Worm (Caenorhabditis elegans) whole organism, midembryonic: ENCODE results near the gene R160.2.
"Not testable (repeated sequence)": the region's sequence is repeated elsewhere in the genome, so short reads cannot be mapped to it uniquely, and the experiment has no call there.

Source experiments
- T22C8.4 ChIP-seq: fragments of 200-800 bp; sonication (Bioruptor generic); IDR thresholded peaks from 2 replicates; pipeline ENCODE4 v1.3.6; 2022; ENCODE audit warnings: missing genetic modification characterization, missing compliant biosample characterization
- cog-1 ChIP-seq: sonication (generic microtip); optimal IDR thresholded peaks from 2 replicates; lab custom pipeline; 2016; ENCODE audit warnings: missing genetic modification characterization, missing compliant biosample characterization
- flt-1 ChIP-seq: fragments of 200-800 bp; sonication (Bioruptor generic); IDR thresholded peaks from 2 replicates; pipeline ENCODE4 v1.3.6; 2022; ENCODE audit warnings: missing genetic modification characterization, missing compliant biosample characterization
- klf-2 ChIP-seq: fragments of 200-800 bp; sonication (Bioruptor generic); conservative IDR thresholded peaks from 2 replicates; pipeline ENCODE4 v1.3.6; 2022; ENCODE audit warnings: missing genetic modification reagents, missing genetic modification characterization, missing compliant biosample characterization
- med-1 ChIP-seq: sonication (generic microtip); optimal IDR thresholded peaks from 2 replicates; lab custom pipeline; 2017; ENCODE audit warnings: missing genetic modification characterization, mild to moderate bottlenecking, missing compliant biosample characterization, antibody characterized with exemption, missing genetic modification reagents; ENCODE audit not compliant: insufficient read depth
- ref-1 ChIP-seq: fragments of 200-800 bp; sonication (Bioruptor generic); conservative IDR thresholded peaks from 2 replicates; pipeline ENCODE4 v1.3.6; 2022; ENCODE audit warnings: missing genetic modification reagents, missing genetic modification characterization, missing compliant biosample characterization
- tab-1 ChIP-seq: fragments of 200-800 bp; sonication (Bioruptor generic); IDR thresholded peaks from 2 replicates; pipeline ENCODE4 v1.3.6; 2022; ENCODE audit warnings: missing genetic modification characterization, missing compliant biosample characterization
- ztf-23 ChIP-seq: fragments of 200-800 bp; sonication (Bioruptor generic); IDR thresholded peaks from 2 replicates; pipeline ENCODE4 v1.3.6; 2022; ENCODE audit warnings: missing genetic modification reagents, missing genetic modification characterization, missing compliant biosample characterization
- ztf-29 ChIP-seq: fragments of 200-800 bp; sonication (Bioruptor generic); IDR thresholded peaks from 2 replicates; pipeline ENCODE4 v1.3.6; 2022; ENCODE audit warnings: missing genetic modification reagents, missing genetic modification characterization, missing compliant biosample characterization

The R160.2 gene

ce11 chrX:4357467-4357866 is 19.2 kb downstream of the R160.2 start, which contains the start of gene F14H12.6:
Gene F14H12.6, minus strand, starts transcription at chrX:4357567.
- no peak for TF ChIP-seq klf-2 (GFP tag; lab: Robert Waterston, UW)
- TF ChIP-seq flt-1 (GFP tag; lab: Robert Waterston, UW): no peak
- no peak for TF ChIP-seq cog-1 (tag; lab: Kevin White, UChicago)
- TF ChIP-seq T22C8.4: no peak
- TF ChIP-seq med-1 (GFP tag; lab: Kevin White, UChicago): no peak
- no peak for TF ChIP-seq ztf-29 (GFP tag; lab: Robert Waterston, UW)
- TF ChIP-seq ref-1: no peak
- TF ChIP-seq tab-1 (GFP tag; lab: Robert Waterston, UW): no peak
- no peak for TF ChIP-seq ztf-23

ce11 chrX:4353318-4353717 is 23.4 kb downstream of the R160.2 start, which contains the start of gene col-165:
Gene col-165, plus strand, starts transcription at chrX:4353618.
- no peak for TF ChIP-seq flt-1 (GFP tag; lab: Robert Waterston, UW)

- TF ChIP-seq med-1 (GFP tag; lab: Kevin White, UChicago) (no peak), cog-1 (tag; lab: Kevin White, UChicago) (no peak), T22C8.4 (no peak), ref-1 (no peak), klf-2 (GFP tag; lab: Robert Waterston, UW) (no peak), tab-1 (GFP tag; lab: Robert Waterston, UW) (no peak), ztf-29 (GFP tag; lab: Robert Waterston, UW) (no peak), ztf-23 (no peak), flt-1 (GFP tag; lab: Robert Waterston, UW) (no peak)
These were observed 26.5 kb downstream of the R160.2 start, which contains the start of gene F14H12.2 for ce11 chrX:4350198-4350597. Gene F14H12.2, plus strand, starts transcription at chrX:4350498.

ce11 chrX:4343915-4344314 is 32.8 kb downstream of the R160.2 start, which contains the start of gene F14H12.3:
Gene F14H12.3, plus strand, starts transcription at chrX:4344215.
- TF ChIP-seq ztf-29 (GFP tag; lab: Robert Waterston, UW) (no peak), T22C8.4 (no peak), tab-1 (GFP tag; lab: Robert Waterston, UW) (no peak), cog-1 (tag; lab: Kevin White, UChicago) (no peak), ztf-23 (no peak), flt-1 (GFP tag; lab: Robert Waterston, UW) (no peak), klf-2 (GFP tag; lab: Robert Waterston, UW) (no peak), med-1 (GFP tag; lab: Kevin White, UChicago) (no peak), ref-1 (no peak)

- TF ChIP-seq med-1 (GFP tag; lab: Kevin White, UChicago) (no peak), cog-1 (tag; lab: Kevin White, UChicago) (no peak), ztf-29 (GFP tag; lab: Robert Waterston, UW) (no peak), tab-1 (GFP tag; lab: Robert Waterston, UW) (no peak), ztf-23 (no peak), ref-1 (no peak), T22C8.4 (no peak), flt-1 (GFP tag; lab: Robert Waterston, UW) (no peak), klf-2 (GFP tag; lab: Robert Waterston, UW) (no peak)
These were observed 34.0 kb downstream of the R160.2 start for ce11 chrX:4342730-4343129.

ce11 chrX:4339332-4339731 is 37.4 kb downstream of the R160.2 start, which contains the start of gene cst-1:
Gene cst-1, plus strand, starts transcription at chrX:4339632.
- TF ChIP-seq cog-1 (tag; lab: Kevin White, UChicago); med-1 (GFP tag; lab: Kevin White, UChicago); ref-1: not testable (repeated sequence)

ce11 chrX:4335950-4336349 is 40.8 kb downstream of the R160.2 start, which contains the start of gene cst-2:
Gene cst-2, minus strand, starts transcription at chrX:4336050.
- not testable (repeated sequence) for TF ChIP-seq T22C8.4; med-1 (GFP tag; lab: Kevin White, UChicago); klf-2 (GFP tag; lab: Robert Waterston, UW)

- TF ChIP-seq T22C8.4; ref-1; med-1 (GFP tag; lab: Kevin White, UChicago): not testable (repeated sequence)
These were observed 44.4 kb downstream of the R160.2 start, which contains the start of gene C24A8.6 for ce11 chrX:4332305-4332704. Gene C24A8.6, minus strand, starts transcription at chrX:4332405.

ce11 chrX:4328816-4329215 is 47.9 kb downstream of the R160.2 start, which contains the start of gene C24A8.5:
Gene C24A8.5, minus strand, starts transcription at chrX:4328916.
- TF ChIP-seq flt-1 (GFP tag; lab: Robert Waterston, UW): no peak
- TF ChIP-seq klf-2 (GFP tag; lab: Robert Waterston, UW): no peak
- TF ChIP-seq T22C8.4: no peak
- no peak for TF ChIP-seq ztf-29 (GFP tag; lab: Robert Waterston, UW)
- TF ChIP-seq med-1 (GFP tag; lab: Kevin White, UChicago): no peak
- TF ChIP-seq ref-1: no peak
- TF ChIP-seq ztf-23: no peak
